Worm (Caenorhabditis elegans) whole organism, dauer: ENCODE measurements around the gene F59B2.3.
"Not testable (repeated sequence)": the region's sequence is repeated elsewhere in the genome, so short reads cannot be mapped to it uniquely, and the experiment has no call there.

Experiments used
- unc-62 ChIP-seq: sonication (generic microtip); optimal IDR thresholded peaks from 2 replicates; lab custom pipeline; 2017; ENCODE audit warnings: missing biosample characterization, missing genetic modification reagents, missing genetic modification characterization

F59B2.3 gene

DNA sequence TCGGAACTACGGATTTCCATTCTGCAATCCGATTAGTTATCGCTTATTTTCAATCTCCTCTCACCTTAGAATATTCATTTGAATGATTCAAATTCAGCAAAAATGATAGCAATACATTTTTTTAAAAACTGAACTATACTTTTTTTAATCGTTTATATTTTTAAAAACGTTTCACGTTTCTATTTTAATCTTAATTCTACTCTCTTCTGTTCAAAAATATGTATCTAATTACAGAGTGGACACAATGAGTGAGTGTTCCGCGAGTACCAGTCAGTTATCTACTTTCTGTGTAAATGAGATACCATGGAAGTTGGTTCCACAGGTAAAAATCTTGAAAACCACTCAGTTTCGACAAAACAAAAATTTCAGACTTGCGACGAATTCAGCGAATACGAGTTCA lies 3.0 kb upstream of the F59B2.3 start, which contains the start of the genes F59B2.15 and zif-1:
Gene F59B2.15 (minus strand): TSS at position 101 of the 400 bp plus-strand sequence.
Gene zif-1 (plus strand): TSS at position 235 of the 400 bp plus-strand sequence.
- no peak for TF ChIP-seq unc-62 (GFP tag; lab: Kevin White, UChicago)

ce11 chrIII:9001899-9002298 lies 2.3 kb upstream of the F59B2.3 start, which contains the start of gene rpn-6.2:
Gene rpn-6.2, minus strand, starts transcription at chrIII:9001999.
- no peak for TF ChIP-seq unc-62 (GFP tag; lab: Kevin White, UChicago)

DNA sequence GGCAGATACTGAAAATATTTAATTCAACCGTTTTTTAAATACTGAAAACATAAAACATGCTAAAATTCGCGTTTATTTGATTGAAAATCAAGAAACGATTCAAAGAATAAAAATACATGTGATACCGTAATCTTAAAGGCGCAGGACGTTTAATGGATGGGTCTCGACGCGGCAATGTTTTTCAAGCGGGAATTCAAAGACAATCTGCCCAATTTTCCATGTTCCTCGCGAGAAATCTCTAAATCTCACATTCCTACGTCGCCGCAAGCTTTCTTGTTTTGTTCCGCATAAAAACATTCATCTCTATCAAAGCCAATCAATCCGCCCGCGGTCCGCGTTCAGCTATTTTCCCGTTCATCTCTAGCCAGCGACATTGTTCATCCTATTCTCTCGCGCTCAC lies 1.9 kb upstream of the F59B2.3 start:
- TF ChIP-seq unc-62 (GFP tag; lab: Kevin White, UChicago): no peak

ce11 chrIII:8998884-8999283 lies 682 bp downstream of the F59B2.3 start:
- TF ChIP-seq unc-62 (GFP tag; lab: Kevin White, UChicago): no peak

DNA sequence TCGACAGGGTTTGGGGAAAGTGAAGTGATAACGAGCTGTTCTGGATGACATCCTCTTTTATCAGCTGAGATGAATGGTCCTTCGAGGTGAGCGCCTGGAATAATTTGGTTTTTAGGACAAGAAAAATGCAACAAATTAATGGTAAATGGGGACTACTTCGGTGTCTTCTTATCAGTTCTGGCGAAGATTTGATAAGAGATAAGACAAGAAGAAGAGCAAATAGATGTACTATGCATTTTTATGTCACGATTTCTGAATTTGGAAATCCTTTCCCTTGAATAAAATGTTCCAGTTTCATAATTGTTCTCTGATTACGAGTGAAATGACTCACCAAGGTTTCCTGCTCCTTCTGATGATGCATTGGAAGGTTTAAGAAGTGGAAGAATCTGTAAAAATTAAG lies 1.7 kb downstream of the F59B2.3 start:
- no peak for TF ChIP-seq unc-62 (GFP tag; lab: Kevin White, UChicago)

DNA sequence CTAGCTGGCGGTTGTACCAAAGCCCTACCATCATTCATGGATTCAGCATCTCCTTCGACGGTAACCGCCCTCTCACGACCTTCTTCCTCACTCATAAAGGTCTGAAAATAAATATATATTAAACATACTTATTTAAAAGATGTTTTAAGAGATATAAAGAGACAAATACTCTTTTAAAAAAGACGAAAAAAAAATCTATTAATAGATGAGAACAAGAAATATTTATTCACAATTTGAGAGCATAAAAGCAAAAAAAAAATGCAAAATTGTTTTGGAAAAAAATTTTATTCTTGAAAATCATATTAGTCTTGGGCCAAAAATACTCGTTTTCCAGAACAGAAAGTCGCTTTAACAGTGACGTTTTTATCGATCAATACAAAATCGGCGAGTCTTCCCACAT lies 2.9 kb downstream of the F59B2.3 start, which contains the start of gene skat-1:
Gene skat-1 (minus strand): TSS at position 101 of the 400 bp plus-strand sequence.
- no peak for TF ChIP-seq unc-62 (GFP tag; lab: Kevin White, UChicago)

- TF ChIP-seq unc-62 (GFP tag; lab: Kevin White, UChicago): not testable (repeated sequence)
These were observed 9.8 kb downstream of the F59B2.3 start, which contains the start of gene R08D7.7 for ce11 chrIII:8989752-8990151. Gene R08D7.7, plus strand, starts transcription at chrIII:8990052.

DNA sequence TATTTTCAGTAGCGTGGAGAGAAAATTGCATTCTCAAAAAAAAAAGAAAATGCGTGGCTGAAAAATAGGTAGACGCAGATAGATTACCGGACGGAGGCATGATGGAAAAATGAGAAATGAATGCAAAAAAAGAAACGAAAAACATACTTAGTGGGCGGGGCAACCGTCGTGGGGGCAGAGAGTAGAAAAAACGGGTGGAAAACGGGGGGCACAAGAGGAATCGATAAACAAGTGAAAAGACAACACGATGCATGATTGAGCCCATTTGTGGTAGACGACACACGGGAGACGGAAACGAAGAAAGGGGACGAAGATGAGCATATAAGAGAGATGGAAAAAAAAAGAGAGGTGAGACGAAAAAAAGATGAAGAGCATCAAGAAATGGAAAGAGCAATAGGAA lies 11.0 kb downstream of the F59B2.3 start:
- TF ChIP-seq unc-62 (GFP tag; lab: Kevin White, UChicago): no peak

ce11 chrIII:8988061-8988460 lies 11.5 kb downstream of the F59B2.3 start:
- TF ChIP-seq unc-62 (GFP tag; lab: Kevin White, UChicago): no peak

DNA sequence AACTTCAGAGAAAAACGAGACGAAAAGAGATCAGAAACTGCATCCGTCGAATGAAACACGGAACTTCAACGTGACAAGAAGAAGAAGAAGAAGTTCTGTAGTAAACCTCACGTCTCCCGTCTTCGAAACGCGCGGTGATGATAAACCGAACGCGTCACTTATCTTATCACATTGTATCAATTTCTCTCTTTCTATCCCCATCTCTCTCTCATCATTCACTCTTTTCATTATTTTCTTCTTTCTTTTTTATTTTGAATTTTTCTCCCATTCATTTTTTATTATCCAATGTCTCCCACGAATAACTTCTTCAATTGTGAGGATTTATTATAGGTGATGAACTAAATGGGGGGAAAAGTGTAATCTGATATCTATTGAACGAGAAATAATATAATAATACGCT lies 12.7 kb downstream of the F59B2.3 start:
- no peak for TF ChIP-seq unc-62 (GFP tag; lab: Kevin White, UChicago)

ce11 chrIII:8985965-8986364 lies 13.6 kb downstream of the F59B2.3 start:
- no peak for TF ChIP-seq unc-62 (GFP tag; lab: Kevin White, UChicago)

ce11 chrIII:8985461-8985860 lies 14.1 kb downstream of the F59B2.3 start:
- no peak for TF ChIP-seq unc-62 (GFP tag; lab: Kevin White, UChicago)

DNA sequence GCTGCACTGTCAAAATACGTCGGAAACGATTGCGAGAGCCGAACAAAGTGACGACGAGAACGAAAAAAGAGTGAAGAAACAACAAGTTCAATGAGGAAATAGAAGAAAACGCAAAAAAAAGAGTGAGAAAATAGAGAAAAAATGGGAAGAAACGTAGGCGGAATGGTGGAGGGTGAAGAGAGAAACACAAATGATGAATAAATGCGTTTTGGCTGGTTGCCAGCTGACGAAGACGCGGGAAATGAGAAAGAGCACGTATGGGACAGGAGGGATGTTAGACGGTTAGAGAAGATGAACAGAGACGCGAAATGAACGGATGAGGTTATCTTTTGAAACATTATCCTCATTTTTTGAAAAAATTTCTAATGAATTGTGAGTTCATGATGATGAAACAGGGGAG lies 14.6 kb downstream of the F59B2.3 start:
- TF ChIP-seq unc-62 (GFP tag; lab: Kevin White, UChicago): no peak

- TF ChIP-seq unc-62 (GFP tag; lab: Kevin White, UChicago): no peak
These were observed 15.2 kb downstream of the F59B2.3 start for ce11 chrIII:8984412-8984811.

ce11 chrIII:8983811-8984210 lies 15.8 kb downstream of the F59B2.3 start:
- TF ChIP-seq unc-62 (GFP tag; lab: Kevin White, UChicago): no peak

DNA sequence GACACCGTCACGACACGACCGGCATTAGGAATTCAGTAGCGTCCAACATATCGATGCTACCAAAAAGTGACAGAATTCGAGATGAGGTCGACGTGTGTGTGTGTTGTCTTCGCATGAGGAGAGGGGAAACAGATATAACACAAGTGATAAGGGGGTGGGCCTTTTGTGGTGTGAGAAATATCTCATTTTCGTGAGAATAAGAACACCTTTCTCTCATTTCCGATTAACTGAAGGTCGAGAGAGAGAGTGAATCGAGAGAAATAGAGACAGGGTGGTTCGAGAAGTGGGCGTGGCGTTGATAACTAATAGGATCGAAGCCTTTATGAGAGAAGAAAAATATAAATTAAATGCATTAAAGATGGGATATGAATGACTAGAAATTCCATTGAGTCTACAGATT lies 16.4 kb downstream of the F59B2.3 start:
- no peak for TF ChIP-seq unc-62 (GFP tag; lab: Kevin White, UChicago)

ce11 chrIII:8981847-8982479 lies 17.6 kb downstream of the F59B2.3 start, which contains the start of gene pde-2:
Gene pde-2, minus strand, starts transcription at chrIII:8981897.
- TF ChIP-seq unc-62 (GFP tag; lab: Kevin White, UChicago): no peak
